Worm (Caenorhabditis elegans) whole organism, mixed stage, embryonic: Measurements from ENCODE around the gene ostb-1.

Source experiments
- mab-5 ChIP-seq: fragments of 150-350 bp; optimal IDR thresholded peaks from 2 replicates; lab custom pipeline; 2014; ENCODE audit warnings: missing biosample characterization, missing genetic modification characterization
- mep-1 ChIP-seq: fragments of 150-350 bp; optimal IDR thresholded peaks from 2 replicates; lab custom pipeline; 2017; ENCODE audit warnings: missing biosample characterization, missing genetic modification reagents, missing genetic modification characterization, inconsistent platforms

- TF ChIP-seq mab-5 (tag; lab: Kevin White, UChicago) (no peak), mep-1 (tag; lab: Kevin White, UChicago) (no peak)
Observed at ce11 chrII:7827883-7828282, 36.4 kb upstream of the ostb-1 start.
